Worm (Caenorhabditis elegans) whole organism, L3 larva: ENCODE measurements around the gene ZK105.8.

ENCODE experiments used
- ZK546.5 ChIP-seq: sonication (generic microtip); optimal IDR thresholded peaks from 2 replicates; lab custom pipeline; 2017; ENCODE audit warnings: missing biosample characterization, missing genetic modification characterization
- aly-2 ChIP-seq: fragments of 150-350 bp; optimal IDR thresholded peaks from 2 replicates; lab custom pipeline; 2014; ENCODE audit warnings: missing biosample characterization, missing genetic modification characterization
- ama-1 ChIP-seq: fragments of 150-350 bp; optimal IDR thresholded peaks from 2 replicates; lab custom pipeline; 2018
- daf-12 ChIP-seq: fragments of 150-350 bp; optimal IDR thresholded peaks from 2 replicates; lab custom pipeline; 2014; ENCODE audit warnings: missing biosample characterization, missing genetic modification reagents, missing genetic modification characterization
- elt-2 ChIP-seq: sonication (generic microtip); optimal IDR thresholded peaks from 2 replicates; lab custom pipeline; 2016; ENCODE audit warnings: missing genetic modification reagents, mild to moderate bottlenecking, missing genetic modification characterization, missing compliant biosample characterization
- eor-1 ChIP-seq, 2 experiments: fragments of 150-350 bp; optimal IDR thresholded peaks; 2 replicates each; lab custom pipeline; 2014 to 2018; ENCODE audit warnings: missing biosample characterization in 2 of 2, missing genetic modification characterization in 2 of 2
- fkh-10 ChIP-seq: sonication (generic microtip); optimal IDR thresholded peaks from 2 replicates; lab custom pipeline; 2017; ENCODE audit warnings: missing biosample characterization, missing genetic modification reagents, missing genetic modification characterization
- fkh-2 ChIP-seq: fragments of 150-350 bp; optimal IDR thresholded peaks from 2 replicates; lab custom pipeline; 2014; ENCODE audit warnings: missing biosample characterization, missing genetic modification reagents, missing genetic modification characterization
- hmg-11 ChIP-seq: sonication (generic microtip); optimal IDR thresholded peaks from 2 replicates; lab custom pipeline; 2016; ENCODE audit warnings: missing genetic modification characterization, missing compliant biosample characterization
- mdl-1 ChIP-seq: fragments of 150-350 bp; optimal IDR thresholded peaks from 2 replicates; lab custom pipeline; 2014; ENCODE audit warnings: missing biosample characterization, missing genetic modification characterization
- nfya-1 ChIP-seq: sonication (generic microtip); optimal IDR thresholded peaks from 2 replicates; lab custom pipeline; 2017; ENCODE audit warnings: missing genetic modification characterization, mild to moderate bottlenecking, missing compliant biosample characterization, antibody characterized with exemption, moderate library complexity; ENCODE audit not compliant: insufficient read depth
- nhr-23 ChIP-seq: fragments of 150-350 bp; optimal IDR thresholded peaks from 2 replicates; lab custom pipeline; 2014; ENCODE audit warnings: missing biosample characterization, missing genetic modification reagents, missing genetic modification characterization
- nhr-237 ChIP-seq: fragments of 150-350 bp; optimal IDR thresholded peaks from 2 replicates; lab custom pipeline; 2014; ENCODE audit warnings: missing biosample characterization, missing genetic modification characterization
- nhr-43 ChIP-seq: sonication (generic microtip); optimal IDR thresholded peaks from 2 replicates; lab custom pipeline; 2016; ENCODE audit warnings: mild to moderate bottlenecking, missing genetic modification characterization, missing compliant biosample characterization; ENCODE audit not compliant: poor library complexity, severe bottlenecking
- nhr-67 ChIP-seq: fragments of 150-350 bp; optimal IDR thresholded peaks from 2 replicates; lab custom pipeline; 2014; ENCODE audit warnings: missing biosample characterization, missing genetic modification characterization
- nhr-77 ChIP-seq: fragments of 150-350 bp; optimal IDR thresholded peaks from 2 replicates; lab custom pipeline; 2014; ENCODE audit warnings: missing biosample characterization, missing genetic modification characterization
- tbx-2 ChIP-seq: sonication (generic microtip); optimal IDR thresholded peaks from 2 replicates; lab custom pipeline; 2016; ENCODE audit warnings: mild to moderate bottlenecking, missing genetic modification characterization, missing compliant biosample characterization
- zag-1 ChIP-seq: fragments of 150-350 bp; optimal IDR thresholded peaks from 2 replicates; lab custom pipeline; 2014; ENCODE audit warnings: missing biosample characterization, missing genetic modification characterization

The ZK105.8 gene

DNA sequence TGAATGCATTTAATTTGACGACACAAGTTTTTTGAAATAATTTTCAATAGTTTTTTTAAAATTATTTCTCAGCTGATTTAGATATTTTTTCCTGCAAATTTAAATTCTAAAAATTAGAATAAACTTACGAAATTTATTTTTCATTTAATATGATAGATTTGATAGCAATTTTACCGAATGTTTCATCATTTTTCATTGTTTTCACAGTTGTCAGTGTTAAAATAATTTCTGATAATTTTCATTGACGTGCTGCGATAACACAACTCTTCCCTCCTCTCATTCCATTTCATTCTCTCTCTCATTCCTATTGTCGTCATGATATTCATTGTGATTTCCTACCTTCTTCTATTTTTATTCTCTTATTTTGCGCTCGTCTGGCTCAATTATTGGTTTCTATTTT lies 35.9 kb downstream of the ZK105.8 start, which contains the start of gene hint-3:
hint-3 (plus strand) TSS at position 301 of the 400 bp plus-strand sequence.
- TF ChIP-seq hmg-11 (tag; lab: Kevin White, UChicago) (no peak), elt-2 (tag; lab: Kevin White, UChicago) (peak; percentile 36), nhr-67 (tag; lab: Kevin White, UChicago) (no peak)
- TF ChIP-seq, all 47 proteins: peak for 1

- TF ChIP-seq daf-12 (tag; lab: Kevin White, UChicago) (no peak), nhr-77 (tag; lab: Kevin White, UChicago) (no peak), zag-1 (tag; lab: Kevin White, UChicago) (no peak), nhr-23 (no peak), fkh-2 (tag; lab: Kevin White, UChicago) (no peak), nfya-1 (peak; percentile 83), tbx-2 (tag; lab: Kevin White, UChicago) (no peak), fkh-10 (GFP tag; lab: Kevin White, UChicago) (no peak)
- TF ChIP-seq, all 47 proteins: peak for 1
These were observed 37.6 kb downstream of the ZK105.8 start for ce11 chrV:7761906-7762305.

ce11 chrV:7770961-7771360 lies 46.7 kb downstream of the ZK105.8 start, which contains the start of gene frpr-3:
Gene frpr-3, plus strand, starts transcription at chrV:7771261.
- TF ChIP-seq fkh-2 (tag; lab: Kevin White, UChicago) = no peak
- no peak for TF ChIP-seq fkh-10 (GFP tag; lab: Kevin White, UChicago)

ce11 chrV:7773647-7774046 lies 49.4 kb downstream of the ZK105.8 start:
- TF ChIP-seq aly-2 (tag; lab: Kevin White, UChicago) = no peak
- TF ChIP-seq nhr-237 = no peak
- no peak for TF ChIP-seq ZK546.5 (tag; lab: Kevin White, UChicago)
- no peak for TF ChIP-seq tbx-2 (tag; lab: Kevin White, UChicago)
- no peak for TF ChIP-seq eor-1 (tag; optimal IDR thresholded peaks at IDR 0.05; lab: Kevin White, UChicago)
- TF ChIP-seq, all 47 proteins: peak for 0

- TF ChIP-seq fkh-10 (GFP tag; lab: Kevin White, UChicago) (no peak), nhr-43 (tag; lab: Kevin White, UChicago) (peak; percentile 61)
These were observed 49.9 kb downstream of the ZK105.8 start, which contains the start of gene grl-10 for ce11 chrV:7774143-7774595. Gene grl-10, plus strand, starts transcription at chrV:7774545.

- peak; percentile 47 for TF ChIP-seq nhr-43 (tag; lab: Kevin White, UChicago)
- TF ChIP-seq ama-1 = peak; percentile 32
- no peak for TF ChIP-seq mdl-1 (tag; lab: Kevin White, UChicago)
These were observed 50.9 kb downstream of the ZK105.8 start for ce11 chrV:7775226-7775625.
